Worm (Caenorhabditis elegans) whole organism, L4 larva: Measurements from ENCODE around the gene F13E9.19.

ENCODE experiments used
- T26A8.4 ChIP-seq: fragments of 200-800 bp; sonication (Bioruptor generic); IDR thresholded peaks from 2 replicates; pipeline ENCODE4 v1.3.6; 2022; ENCODE audit warnings: missing genetic modification characterization, missing compliant biosample characterization
- Y48G9A.11 ChIP-seq: fragments of 200-800 bp; sonication (Bioruptor generic); IDR thresholded peaks from 2 replicates; pipeline ENCODE4 v1.3.6; 2022; ENCODE audit warnings: missing genetic modification reagents, missing genetic modification characterization, missing compliant biosample characterization
- aly-2 ChIP-seq: sonication (generic microtip); optimal IDR thresholded peaks from 2 replicates; lab custom pipeline; 2018; ENCODE audit warnings: missing biosample characterization, missing genetic modification characterization
- dpl-1 ChIP-seq: fragments of 150-350 bp; optimal IDR thresholded peaks from 2 replicates; lab custom pipeline; 2014; ENCODE audit warnings: missing biosample characterization, missing genetic modification reagents, missing genetic modification characterization
- egl-27 ChIP-seq: sonication (generic microtip); optimal IDR thresholded peaks from 3 replicates; lab custom pipeline; 2017; ENCODE audit warnings: missing biosample characterization, missing genetic modification reagents, missing genetic modification characterization
- hlh-11 ChIP-seq: fragments of 200-800 bp; sonication (Bioruptor generic); optimal IDR thresholded peaks from 2 replicates; lab custom pipeline; 2018; ENCODE audit warnings: mild to moderate bottlenecking, missing genetic modification characterization, missing compliant biosample characterization
- lin-38 ChIP-seq: fragments of 200-800 bp; sonication (Bioruptor generic); IDR thresholded peaks from 2 replicates; pipeline ENCODE4 v1.3.6; 2022; ENCODE audit warnings: missing genetic modification reagents, missing genetic modification characterization, missing compliant biosample characterization
- mxl-3 ChIP-seq: fragments of 200-800 bp; sonication (Bioruptor generic); optimal IDR thresholded peaks from 2 replicates; lab custom pipeline; 2018; ENCODE audit warnings: mild to moderate bottlenecking, missing genetic modification characterization, missing compliant biosample characterization
- nhr-28 ChIP-seq: fragments of 150-350 bp; optimal IDR thresholded peaks from 2 replicates; lab custom pipeline; 2014; ENCODE audit warnings: missing biosample characterization, missing genetic modification characterization
- nhr-76 ChIP-seq: fragments of 150-350 bp; optimal IDR thresholded peaks from 2 replicates; lab custom pipeline; 2014; ENCODE audit warnings: missing biosample characterization, missing genetic modification characterization
- unc-39 ChIP-seq: sonication (generic microtip); optimal IDR thresholded peaks from 2 replicates; lab custom pipeline; 2017; ENCODE audit warnings: missing biosample characterization, missing genetic modification characterization
- zag-1 ChIP-seq: fragments of 150-350 bp; optimal IDR thresholded peaks from 2 replicates; lab custom pipeline; 2014; ENCODE audit warnings: missing biosample characterization, missing genetic modification characterization

- TF ChIP-seq aly-2 (tag; lab: Kevin White, UChicago), result no peak
- no peak for TF ChIP-seq lin-38 (GFP tag; lab: Robert Waterston, UW)
- no peak for TF ChIP-seq egl-27 (tag; lab: Kevin White, UChicago)
- TF ChIP-seq dpl-1 (GFP tag; lab: Kevin White, UChicago), result no peak
- TF ChIP-seq T26A8.4 (GFP tag; lab: Robert Waterston, UW), result no peak
- TF ChIP-seq hlh-11, result no peak
- TF ChIP-seq mxl-3, result no peak
- no peak for TF ChIP-seq nhr-28 (tag; lab: Kevin White, UChicago)
- no peak for TF ChIP-seq Y48G9A.11 (GFP tag; lab: Robert Waterston, UW)
- no peak for TF ChIP-seq zag-1 (tag; lab: Kevin White, UChicago)
- TF ChIP-seq unc-39, result no peak
- TF ChIP-seq nhr-76 (tag; lab: Kevin White, UChicago), result no peak
Measured at ce11 chrIV:10900083-10900482, 877 bp downstream of the F13E9.19 start, which contains the start of gene srlf-30.
